Fruit fly (Drosophila melanogaster) whole organism, embryonic: ENCODE measurements around the gene CG12016.

Source experiments
- ATbp ChIP-seq: fragments of 200-800 bp; sonication (Bioruptor generic); optimal IDR thresholded peaks from 2 replicates; lab custom pipeline; 2017; ENCODE audit warnings: missing biosample characterization, mild to moderate bottlenecking, missing genetic modification characterization, missing genetic modification reagents
- CG10267 ChIP-seq: fragments of 200-800 bp; sonication (Bioruptor generic); optimal IDR thresholded peaks from 2 replicates; lab custom pipeline; 2018; ENCODE audit warnings: missing biosample characterization, mild to moderate bottlenecking, missing genetic modification characterization, moderate library complexity
- CG10462 ChIP-seq: fragments of 200-800 bp; sonication (Bioruptor generic); optimal IDR thresholded peaks from 2 replicates; lab custom pipeline; 2016; ENCODE audit warnings: missing biosample characterization, missing genetic modification characterization
- CG12769 ChIP-seq: fragments of 200-800 bp; sonication (Bioruptor generic); optimal IDR thresholded peaks from 2 replicates; lab custom pipeline; 2019; ENCODE audit warnings: missing biosample characterization, mild to moderate bottlenecking, missing genetic modification characterization, moderate library complexity
- CG14441 ChIP-seq: fragments of 200-800 bp; sonication (Bioruptor generic); IDR thresholded peaks from 2 replicates; pipeline ENCODE4 v1.3.6; 2022; ENCODE audit warnings: missing biosample characterization, missing genetic modification characterization
- CG15479 ChIP-seq: fragments of 200-800 bp; sonication (Bioruptor generic); optimal IDR thresholded peaks from 3 replicates; lab custom pipeline; 2019; ENCODE audit warnings: missing biosample characterization, mild to moderate bottlenecking, missing genetic modification characterization, moderate library complexity
- CG15514 ChIP-seq: fragments of 200-800 bp; sonication (Bioruptor generic); optimal IDR thresholded peaks from 3 replicates; lab custom pipeline; 2017; ENCODE audit warnings: missing biosample characterization, missing genetic modification characterization, mild to moderate bottlenecking, moderate library complexity, missing genetic modification reagents
- CG18262 ChIP-seq: fragments of 200-800 bp; optimal IDR thresholded peaks from 3 replicates; lab custom pipeline; 2019; ENCODE audit warnings: missing biosample characterization, mild to moderate bottlenecking, missing genetic modification characterization, moderate library complexity
- CG18764 ChIP-seq: fragments of 200-800 bp; sonication (Bioruptor generic); optimal IDR thresholded peaks from 3 replicates; lab custom pipeline; 2016; ENCODE audit warnings: missing biosample characterization, missing genetic modification characterization
- CG2120 ChIP-seq: fragments of 200-800 bp; sonication (Bioruptor generic); optimal IDR thresholded peaks from 3 replicates; lab custom pipeline; 2016; ENCODE audit warnings: missing biosample characterization, missing genetic modification characterization
- CG2678 ChIP-seq: fragments of 200-800 bp; sonication (Bioruptor generic); optimal IDR thresholded peaks from 3 replicates; lab custom pipeline; 2019; ENCODE audit warnings: missing biosample characterization, mild to moderate bottlenecking, missing genetic modification characterization, moderate library complexity
- CG32532 ChIP-seq: fragments of 200-800 bp; sonication (Bioruptor generic); IDR thresholded peaks from 2 replicates; pipeline ENCODE4 v1.3.6; 2022; ENCODE audit warnings: missing biosample characterization, missing genetic modification characterization
- CG32772 ChIP-seq: fragments of 200-800 bp; sonication (Bioruptor generic); IDR thresholded peaks from 2 replicates; pipeline ENCODE4 v1.3.6; 2022; ENCODE audit warnings: missing biosample characterization, missing genetic modification characterization
- CG4424 ChIP-seq: fragments of 200-800 bp; sonication (Bioruptor generic); optimal IDR thresholded peaks from 3 replicates; lab custom pipeline; 2016; ENCODE audit warnings: missing biosample characterization, missing genetic modification characterization
- CG6689 ChIP-seq: fragments of 200-800 bp; sonication (Bioruptor generic); IDR thresholded peaks from 2 replicates; pipeline ENCODE4 v1.3.6; 2022; ENCODE audit warnings: missing biosample characterization, missing genetic modification characterization
- CG8290 ChIP-seq, 3 experiments: fragments of 200-800 bp; sonication (Bioruptor generic); optimal IDR thresholded peaks; 2 replicates each; lab custom pipeline; 2016 to 2019; ENCODE audit warnings: missing biosample characterization in 3 of 3, missing genetic modification characterization in 3 of 3, mild to moderate bottlenecking in 2 of 3, moderate library complexity in 1 of 3
- CG9437 ChIP-seq: fragments of 200-800 bp; sonication (Bioruptor generic); optimal IDR thresholded peaks from 2 replicates; lab custom pipeline; 2018; ENCODE audit warnings: missing biosample characterization, mild to moderate bottlenecking, missing genetic modification characterization
- CG9727 ChIP-seq: fragments of 200-800 bp; sonication (Bioruptor generic); optimal IDR thresholded peaks from 3 replicates; lab custom pipeline; 2017; ENCODE audit warnings: missing biosample characterization, mild to moderate bottlenecking, missing genetic modification characterization
- Chrac-16 ChIP-seq: fragments of 200-800 bp; sonication (Bioruptor generic); optimal IDR thresholded peaks from 3 replicates; lab custom pipeline; 2016; ENCODE audit warnings: missing biosample characterization, missing genetic modification characterization
- D ChIP-seq, 2 experiments: fragments of 200-800 bp in 1 of 2; fragments of >200 bp in 1 of 2; sonication (Bioruptor generic) in 1 of 2; optimal IDR thresholded peaks; 2 replicates in 1 of 2; 3 replicates in 1 of 2; lab custom pipeline; 2017; ENCODE audit warnings: mild to moderate bottlenecking in 1 of 2, missing biosample characterization in 1 of 2, missing genetic modification characterization in 1 of 2, missing genetic modification reagents in 1 of 2
- D19A ChIP-seq: fragments of 200-800 bp; optimal IDR thresholded peaks from 3 replicates; lab custom pipeline; 2019; ENCODE audit warnings: missing biosample characterization, mild to moderate bottlenecking, missing genetic modification characterization, moderate library complexity
- Dp ChIP-seq: fragments of 200-800 bp; sonication (Bioruptor generic); optimal IDR thresholded peaks from 2 replicates; lab custom pipeline; 2018; ENCODE audit warnings: missing biosample characterization, mild to moderate bottlenecking, missing genetic modification characterization, moderate library complexity
- Drgx ChIP-seq: fragments of 200-800 bp; sonication (Bioruptor generic); IDR thresholded peaks from 2 replicates; pipeline ENCODE4 v1.3.6; 2022; ENCODE audit warnings: missing biosample characterization, missing genetic modification characterization
- HLH3B ChIP-seq: fragments of 200-800 bp; sonication (Bioruptor generic); IDR thresholded peaks from 2 replicates; pipeline ENCODE4 v1.3.6; 2022; ENCODE audit warnings: missing biosample characterization, missing genetic modification characterization
- HLH4C ChIP-seq: fragments of 200-800 bp; sonication (Bioruptor generic); IDR thresholded peaks from 3 replicates; pipeline ENCODE4 v1.3.6; 2022; ENCODE audit warnings: missing biosample characterization, missing genetic modification characterization; ENCODE audit not compliant: partially characterized antibody
- Hr51 ChIP-seq, 2 experiments: fragments of 200-800 bp; sonication (Bioruptor generic); optimal IDR thresholded peaks; 2 replicates in 1 of 2; 3 replicates in 1 of 2; lab custom pipeline; 2016 to 2018; ENCODE audit warnings: missing biosample characterization in 2 of 2, missing genetic modification characterization in 2 of 2, mild to moderate bottlenecking in 1 of 2, moderate library complexity in 1 of 2
- Meics ChIP-seq: fragments of 200-800 bp; sonication (Bioruptor generic); optimal IDR thresholded peaks from 2 replicates; lab custom pipeline; 2017; ENCODE audit warnings: missing biosample characterization, mild to moderate bottlenecking, missing genetic modification characterization
- Mes4 ChIP-seq: fragments of 200-800 bp; sonication (Bioruptor generic); optimal IDR thresholded peaks from 2 replicates; lab custom pipeline; 2016; ENCODE audit warnings: missing biosample characterization, missing genetic modification characterization
- Myb ChIP-seq: fragments of 200-800 bp; sonication (Bioruptor generic); optimal IDR thresholded peaks from 2 replicates; lab custom pipeline; 2016; ENCODE audit warnings: missing biosample characterization, missing genetic modification characterization
- Pdp1 ChIP-seq, 2 experiments: fragments of 200-800 bp; sonication (Bioruptor generic); optimal IDR thresholded peaks; 3 replicates each; lab custom pipeline; 2016; ENCODE audit warnings: missing biosample characterization in 2 of 2, missing genetic modification characterization in 2 of 2, mild to moderate bottlenecking in 1 of 2, moderate library complexity in 1 of 2
- Sin3A ChIP-seq: fragments of >200 bp; optimal IDR thresholded peaks from 2 replicates; lab custom pipeline; 2018
- ap ChIP-seq: fragments of 200-800 bp; sonication (Bioruptor generic); IDR thresholded peaks from 2 replicates; pipeline ENCODE4 v1.3.6; 2022; ENCODE audit warnings: missing biosample characterization, missing genetic modification characterization
- ase ChIP-seq: fragments of 200-800 bp; sonication (Bioruptor generic); IDR thresholded peaks from 3 replicates; pipeline ENCODE4 v1.3.6; 2022; ENCODE audit warnings: missing biosample characterization, missing genetic modification characterization
- cwo ChIP-seq: fragments of 200-800 bp; sonication (Bioruptor generic); optimal IDR thresholded peaks from 3 replicates; lab custom pipeline; 2017; ENCODE audit warnings: missing biosample characterization, missing genetic modification characterization, mild to moderate bottlenecking, moderate library complexity, missing genetic modification reagents
- dimm ChIP-seq: fragments of 200-800 bp; sonication (Bioruptor generic); IDR thresholded peaks from 2 replicates; pipeline ENCODE4 v1.3.6; 2022; ENCODE audit warnings: missing biosample characterization, missing genetic modification characterization
- dm ChIP-seq: fragments of 200-800 bp; sonication (Bioruptor generic); optimal IDR thresholded peaks from 3 replicates; lab custom pipeline; 2016; ENCODE audit warnings: missing biosample characterization, missing genetic modification characterization
- en ChIP-seq: fragments of 200-800 bp; sonication (Bioruptor generic); optimal IDR thresholded peaks from 2 replicates; lab custom pipeline; 2016; ENCODE audit warnings: missing biosample characterization, missing genetic modification characterization
- fd3F ChIP-seq: fragments of 200-800 bp; sonication (Bioruptor generic); optimal IDR thresholded peaks from 2 replicates; lab custom pipeline; 2018; ENCODE audit warnings: missing biosample characterization, mild to moderate bottlenecking, missing genetic modification characterization, moderate library complexity
- gem ChIP-seq: fragments of 200-800 bp; sonication (Bioruptor generic); optimal IDR thresholded peaks from 2 replicates; lab custom pipeline; 2019; ENCODE audit warnings: missing biosample characterization, mild to moderate bottlenecking, missing genetic modification characterization, moderate library complexity
- grau ChIP-seq: fragments of 200-800 bp; optimal IDR thresholded peaks from 3 replicates; lab custom pipeline; 2019; ENCODE audit warnings: missing biosample characterization, mild to moderate bottlenecking, missing genetic modification characterization, moderate library complexity
- h ChIP-seq: fragments of >200 bp; optimal IDR thresholded peaks from 2 replicates; lab custom pipeline; 2017
- lab ChIP-seq: fragments of 200-800 bp; sonication (Bioruptor generic); optimal IDR thresholded peaks from 3 replicates; lab custom pipeline; 2017; ENCODE audit warnings: missing biosample characterization, missing genetic modification characterization, mild to moderate bottlenecking, moderate library complexity, missing genetic modification reagents
- lmd ChIP-seq: fragments of 200-800 bp; sonication (Bioruptor generic); IDR thresholded peaks from 2 replicates; pipeline ENCODE4 v1.3.6; 2022; ENCODE audit warnings: missing biosample characterization, missing genetic modification characterization
- pfk ChIP-seq: fragments of 200-800 bp; sonication (Bioruptor generic); optimal IDR thresholded peaks from 2 replicates; lab custom pipeline; 2018; ENCODE audit warnings: missing biosample characterization, mild to moderate bottlenecking, missing genetic modification characterization, moderate library complexity
- phol ChIP-seq: fragments of 200-800 bp; sonication (Bioruptor generic); optimal IDR thresholded peaks from 3 replicates; lab custom pipeline; 2018; ENCODE audit warnings: missing biosample characterization, mild to moderate bottlenecking, missing genetic modification characterization, moderate library complexity
- pnt ChIP-seq: fragments of 200-800 bp; sonication (Bioruptor generic); optimal IDR thresholded peaks from 3 replicates; lab custom pipeline; 2016; ENCODE audit warnings: missing biosample characterization, missing genetic modification characterization
- slou ChIP-seq: fragments of 200-800 bp; sonication (Bioruptor generic); optimal IDR thresholded peaks from 3 replicates; lab custom pipeline; 2016; ENCODE audit warnings: missing biosample characterization, missing genetic modification characterization
- stc ChIP-seq: fragments of 200-800 bp; sonication (Bioruptor generic); IDR thresholded peaks from 2 replicates; pipeline ENCODE4 v1.3.6; 2022; ENCODE audit warnings: missing biosample characterization, missing genetic modification characterization
- trem ChIP-seq: fragments of 200-800 bp; optimal IDR thresholded peaks from 3 replicates; lab custom pipeline; 2019; ENCODE audit warnings: missing biosample characterization, mild to moderate bottlenecking, missing genetic modification characterization, moderate library complexity

CG12016 gene

DNA sequence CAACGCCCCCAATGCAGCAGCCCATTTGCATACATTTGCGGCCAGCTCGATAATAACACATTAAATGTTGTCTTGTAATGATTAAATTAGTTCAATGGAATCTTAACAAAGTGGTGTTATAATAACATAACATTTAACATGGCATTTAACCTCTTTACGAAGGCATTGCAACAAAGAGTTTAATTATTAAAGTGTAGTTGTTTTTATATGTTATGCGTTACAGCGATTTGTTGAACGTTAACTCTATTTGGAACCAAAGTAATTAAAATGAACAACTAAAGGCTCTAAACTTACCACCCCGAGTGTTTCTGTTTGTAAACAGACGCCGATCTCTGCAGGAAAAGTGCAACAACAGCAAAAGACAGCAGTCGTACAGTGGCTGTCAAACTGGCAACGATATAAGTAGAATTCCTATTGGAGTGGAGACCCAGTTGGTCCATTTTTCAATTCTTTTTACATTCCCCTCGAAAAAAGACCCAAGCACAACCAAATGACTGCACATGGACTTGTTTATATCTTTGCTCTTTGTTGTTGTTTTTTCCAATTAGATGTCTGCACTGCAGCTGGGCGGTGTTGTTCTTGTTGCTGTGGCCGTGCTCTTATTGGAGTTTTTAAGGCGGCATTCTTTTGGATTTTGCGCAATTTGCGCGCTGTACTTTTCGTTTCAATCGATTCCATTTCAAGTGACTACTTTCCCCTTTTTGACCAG is 19.7 kb downstream of the CG12016 start (continued):
- no peak for TF ChIP-seq h (lab: Kevin White, UChicago)
- peak; percentile 19 for TF ChIP-seq CG15479
- no peak for TF ChIP-seq trem (tag; lab: Kevin White, UChicago)
- TF ChIP-seq Chrac-16 (GFP tag; lab: Kevin White, UChicago) = no peak
- no peak for TF ChIP-seq fd3F (GFP tag; lab: Kevin White, UChicago)
- TF ChIP-seq cwo = no peak
- no peak for TF ChIP-seq CG32772 (GFP tag; lab: Robert Waterston, UW)
- peak; percentile 48 for TF ChIP-seq CG18262 (tag; lab: Kevin White, UChicago)
- TF ChIP-seq slou (GFP tag; lab: Kevin White, UChicago) = no peak
- TF ChIP-seq Myb = no peak
- no peak for TF ChIP-seq lmd (GFP tag; lab: Robert Waterston, UW)
- no peak for TF ChIP-seq dimm
- TF ChIP-seq pnt (GFP tag; lab: Kevin White, UChicago) = no peak
- TF ChIP-seq CG4424 = peak; percentile 7
- peak; percentile 75 for TF ChIP-seq Drgx
- no peak for TF ChIP-seq Mes4
- no peak for TF ChIP-seq pfk
- TF ChIP-seq CG8290 (GFP tag; optimal IDR thresholded peaks at IDR 0.05; lab: Kevin White, UChicago) = no peak
- no peak for TF ChIP-seq CG8290 (tag; optimal IDR thresholded peaks at IDR 0.05; lab: Kevin White, UChicago)
- TF ChIP-seq CG18764 (GFP tag; lab: Kevin White, UChicago) = no peak
- no peak for TF ChIP-seq CG15514
- no peak for TF ChIP-seq D (optimal IDR thresholded peaks at IDR 0.05; lab: Kevin White, UChicago)
- TF ChIP-seq D (GFP tag; optimal IDR thresholded peaks at IDR 0.05; lab: Kevin White, UChicago) = peak; percentile 17
- peak; percentile 2 for TF ChIP-seq grau (tag; lab: Kevin White, UChicago)
- TF ChIP-seq HLH4C (GFP tag; lab: Robert Waterston, UW) = no peak
- TF ChIP-seq ap = no peak
- no peak for TF ChIP-seq D19A
- TF ChIP-seq CG9437 (GFP tag; lab: Kevin White, UChicago) = no peak
- no peak for TF ChIP-seq Sin3A (lab: Kevin White, UChicago)
- no peak for TF ChIP-seq en (GFP tag; lab: Kevin White, UChicago)
- TF ChIP-seq ase (GFP tag; lab: Robert Waterston, UW) = 0 out of 3 replicates have a peak, but pooled peaks have one; percentile 24
- TF ChIP-seq CG10267 = no peak
- no peak for TF ChIP-seq CG10462 (GFP tag; lab: Kevin White, UChicago)
- TF ChIP-seq phol (tag; lab: Kevin White, UChicago) = peak; percentile 33

DNA sequence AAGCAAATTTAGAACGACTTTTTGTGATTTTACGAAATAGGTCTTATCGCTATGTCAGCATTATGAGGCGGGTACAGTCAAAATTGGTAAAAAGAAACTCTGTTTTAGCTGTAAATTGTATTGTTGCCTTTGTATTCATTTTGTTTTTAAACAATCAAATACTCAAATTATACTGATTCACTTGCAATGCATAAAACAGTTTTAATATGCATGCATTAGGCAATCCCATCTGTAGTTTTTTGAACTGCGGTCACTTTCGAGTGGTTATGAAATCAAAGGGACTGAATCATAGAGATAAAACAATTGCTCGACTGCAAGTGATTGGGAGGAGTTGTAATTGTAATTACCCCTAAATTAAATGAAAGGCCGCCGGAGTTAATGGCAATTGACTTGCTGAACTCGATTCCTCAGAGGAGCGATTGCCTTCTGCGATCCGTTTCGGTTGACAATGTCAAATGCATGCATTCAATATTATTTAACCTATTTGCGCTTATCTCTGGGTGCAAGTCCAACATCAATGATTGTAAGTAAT is 20.4 kb downstream of the CG12016 start:
- TF ChIP-seq CG8290 (GFP tag; optimal IDR thresholded peaks at IDR 0.05; lab: Kevin White, UChicago) (no peak), CG8290 (tag; optimal IDR thresholded peaks at IDR 0.05; lab: Kevin White, UChicago) (peak in 1 of 2 experiments; percentile 38), CG6689 (no peak), CG9727 (no peak), Dp (GFP tag; lab: Kevin White, UChicago) (no peak), stc (0 out of 2 replicates have a peak, but pooled peaks have one; percentile 44), HLH3B (GFP tag; lab: Robert Waterston, UW) (no peak), Hr51 (GFP tag; optimal IDR thresholded peaks at IDR 0.05; lab: Kevin White, UChicago) (peak in 1 of 2 experiments; percentile 35), grau (tag; lab: Kevin White, UChicago) (peak; percentile 72), CG2678 (peak; percentile 20), pnt (GFP tag; lab: Kevin White, UChicago) (no peak), CG2120 (GFP tag; lab: Kevin White, UChicago) (peak; percentile 46), Meics (GFP tag; lab: Kevin White, UChicago) (no peak), Pdp1 (GFP tag; optimal IDR thresholded peaks at IDR 0.05; lab: Kevin White, UChicago) (peak in 1 of 2 experiments; percentile 56), CG12769 (tag; lab: Kevin White, UChicago) (peak; percentile 15), dm (GFP tag; lab: Kevin White, UChicago) (no peak), lab (GFP tag; lab: Kevin White, UChicago) (peak; percentile 37), ATbp (GFP tag; lab: Kevin White, UChicago) (no peak), CG14441 (GFP tag; lab: Robert Waterston, UW) (0 out of 2 replicates have a peak, but pooled peaks have one; percentile 22), CG32532 (peak; percentile 16; the same call in 1 of the 2 replicates), gem (tag; lab: Kevin White, UChicago) (peak; percentile 16)
